Worm (Caenorhabditis elegans) whole organism, mixed stage, embryonic: ENCODE measurements around the gene R07E5.19.

Source experiments
- M03D4.4 ChIP-seq: sonication (generic microtip); optimal IDR thresholded peaks from 2 replicates; lab custom pipeline; 2017; ENCODE audit warnings: mild to moderate bottlenecking, missing genetic modification characterization, missing compliant biosample characterization
- bed-3 ChIP-seq: fragments of 200-800 bp; sonication (Bioruptor generic); optimal IDR thresholded peaks from 3 replicates; lab custom pipeline; 2018; ENCODE audit warnings: mild to moderate bottlenecking, missing genetic modification characterization, moderate library complexity, missing compliant biosample characterization
- ceh-39 ChIP-seq: fragments of 150-350 bp; optimal IDR thresholded peaks from 2 replicates; lab custom pipeline; 2014; ENCODE audit warnings: missing biosample characterization, missing genetic modification characterization
- ceh-43 ChIP-seq: fragments of 200-800 bp; sonication (Bioruptor generic); optimal IDR thresholded peaks from 2 replicates; lab custom pipeline; 2018; ENCODE audit warnings: mild to moderate bottlenecking, missing genetic modification characterization, moderate library complexity, missing compliant biosample characterization
- ceh-83 ChIP-seq: fragments of 200-800 bp; sonication (Bioruptor generic); optimal IDR thresholded peaks from 2 replicates; lab custom pipeline; 2018; ENCODE audit warnings: mild to moderate bottlenecking, missing genetic modification characterization, missing compliant biosample characterization
- ces-1 ChIP-seq: fragments of 150-350 bp; optimal IDR thresholded peaks from 2 replicates; lab custom pipeline; 2014; ENCODE audit warnings: missing biosample characterization, missing genetic modification reagents, missing genetic modification characterization
- drap-1 ChIP-seq: fragments of 200-800 bp; sonication (Bioruptor generic); optimal IDR thresholded peaks from 3 replicates; lab custom pipeline; 2018; ENCODE audit warnings: mild to moderate bottlenecking, missing genetic modification characterization, missing compliant biosample characterization
- elt-1 ChIP-seq: sonication (generic microtip); optimal IDR thresholded peaks from 2 replicates; lab custom pipeline; 2017; ENCODE audit warnings: missing genetic modification characterization, mild to moderate bottlenecking, missing compliant biosample characterization, antibody characterized with exemption, moderate library complexity, borderline replicate concordance; ENCODE audit not compliant: insufficient read depth
- elt-3 ChIP-seq: fragments of 150-350 bp; optimal IDR thresholded peaks from 2 replicates; lab custom pipeline; 2014; ENCODE audit warnings: missing biosample characterization, missing genetic modification characterization
- flh-1 ChIP-seq: fragments of 200-800 bp; sonication (Bioruptor generic); optimal IDR thresholded peaks from 2 replicates; lab custom pipeline; 2018; ENCODE audit warnings: mild to moderate bottlenecking, missing genetic modification characterization, moderate library complexity, missing compliant biosample characterization
- ham-2 ChIP-seq: fragments of 200-800 bp; sonication (Bioruptor generic); optimal IDR thresholded peaks from 2 replicates; lab custom pipeline; 2018; ENCODE audit warnings: mild to moderate bottlenecking, missing genetic modification characterization, missing compliant biosample characterization
- hlh-1 ChIP-seq: fragments of 150-350 bp; optimal IDR thresholded peaks from 2 replicates; lab custom pipeline; 2014; ENCODE audit warnings: missing biosample characterization, missing genetic modification reagents, missing genetic modification characterization
- lin-32 ChIP-seq: fragments of 200-800 bp; sonication (Bioruptor generic); optimal IDR thresholded peaks from 2 replicates; lab custom pipeline; 2018; ENCODE audit warnings: mild to moderate bottlenecking, missing genetic modification characterization, missing compliant biosample characterization
- mab-5 ChIP-seq: fragments of 150-350 bp; optimal IDR thresholded peaks from 2 replicates; lab custom pipeline; 2014; ENCODE audit warnings: missing biosample characterization, missing genetic modification characterization
- mep-1 ChIP-seq: fragments of 150-350 bp; optimal IDR thresholded peaks from 2 replicates; lab custom pipeline; 2017; ENCODE audit warnings: missing biosample characterization, missing genetic modification reagents, missing genetic modification characterization, inconsistent platforms
- mls-2 ChIP-seq: sonication (generic microtip); optimal IDR thresholded peaks from 2 replicates; lab custom pipeline; 2016; ENCODE audit warnings: mild to moderate bottlenecking, missing genetic modification characterization, moderate library complexity, missing compliant biosample characterization
- nhr-237 ChIP-seq: fragments of 150-350 bp; optimal IDR thresholded peaks from 2 replicates; lab custom pipeline; 2014; ENCODE audit warnings: missing biosample characterization, missing genetic modification characterization
- nhr-28 ChIP-seq: fragments of 150-350 bp; optimal IDR thresholded peaks from 2 replicates; lab custom pipeline; 2014; ENCODE audit warnings: missing biosample characterization, missing genetic modification characterization
- nhr-76 ChIP-seq: sonication (generic microtip); optimal IDR thresholded peaks from 2 replicates; lab custom pipeline; 2017; ENCODE audit warnings: missing biosample characterization, missing genetic modification characterization
- pha-4 ChIP-seq: fragments of 150-350 bp; optimal IDR thresholded peaks from 2 replicates; lab custom pipeline; 2018; ENCODE audit warnings: missing biosample characterization, missing genetic modification reagents, missing genetic modification characterization
- snpc-4 ChIP-seq: fragments of 150-350 bp; optimal IDR thresholded peaks from 2 replicates; lab custom pipeline; 2014; ENCODE audit warnings: missing biosample characterization, missing genetic modification characterization
- sptf-1 ChIP-seq: sonication (generic microtip); optimal IDR thresholded peaks from 2 replicates; lab custom pipeline; 2017; ENCODE audit warnings: mild to moderate bottlenecking, missing genetic modification characterization, moderate library complexity, missing compliant biosample characterization
- tbx-8 ChIP-seq: fragments of 200-800 bp; sonication (Bioruptor generic); optimal IDR thresholded peaks from 2 replicates; lab custom pipeline; 2018; ENCODE audit warnings: mild to moderate bottlenecking, missing genetic modification characterization, moderate library complexity, missing compliant biosample characterization
- unc-120 ChIP-seq: sonication (generic microtip); optimal IDR thresholded peaks from 2 replicates; lab custom pipeline; 2017; ENCODE audit warnings: missing genetic modification characterization, missing compliant biosample characterization; ENCODE audit not compliant: poor library complexity, severe bottlenecking
- unc-39 ChIP-seq: fragments of 150-350 bp; optimal IDR thresholded peaks from 2 replicates; lab custom pipeline; 2014; ENCODE audit warnings: missing biosample characterization, missing genetic modification characterization
- zip-8 ChIP-seq: fragments of 150-350 bp; optimal IDR thresholded peaks from 2 replicates; lab custom pipeline; 2014; ENCODE audit warnings: missing biosample characterization, missing genetic modification characterization
- ztf-11 ChIP-seq: fragments of 150-350 bp; optimal IDR thresholded peaks from 2 replicates; lab custom pipeline; 2014; ENCODE audit warnings: missing biosample characterization, missing genetic modification characterization

The R07E5.19 gene

DNA sequence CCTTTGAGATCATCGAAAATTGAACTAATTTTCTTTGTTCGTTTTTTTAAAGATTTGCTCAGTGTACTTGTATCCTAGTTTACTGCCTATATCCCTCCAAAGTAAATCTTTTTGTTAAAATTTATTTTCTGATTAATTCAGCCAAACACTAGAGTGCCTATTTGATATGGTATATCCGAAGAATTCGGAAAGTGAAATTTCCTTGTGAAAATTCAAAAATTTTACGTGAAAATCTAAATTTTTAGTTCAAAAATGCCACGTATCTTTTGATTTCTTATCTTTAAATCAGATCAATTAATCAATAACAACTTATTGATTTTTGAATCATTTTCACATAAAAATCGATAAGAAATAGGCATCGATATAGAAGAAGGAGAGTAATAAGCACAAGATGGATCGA, 19.4 kb downstream of the R07E5.19 start, which contains the start of gene R07E5.6:
Gene R07E5.6 (plus strand): TSS at position 301 of the 400 bp plus-strand sequence.
- TF ChIP-seq nhr-28 (no peak), nhr-76 (tag; lab: Kevin White, UChicago) (no peak), lin-32 (GFP tag; lab: Kevin White, UChicago) (no peak), ceh-39 (no peak), ceh-83 (GFP tag; lab: Kevin White, UChicago) (no peak), bed-3 (GFP tag; lab: Kevin White, UChicago) (no peak), ces-1 (GFP tag; lab: Kevin White, UChicago) (no peak), hlh-1 (tag; lab: Kevin White, UChicago) (no peak), sptf-1 (tag; lab: Kevin White, UChicago) (no peak), mls-2 (tag; lab: Kevin White, UChicago) (no peak), mep-1 (tag; lab: Kevin White, UChicago) (no peak), ham-2 (GFP tag; lab: Kevin White, UChicago) (no peak), snpc-4 (tag; lab: Kevin White, UChicago) (no peak)
- TF ChIP-seq, all 35 proteins: peak for 0

- TF ChIP-seq ceh-39 (no peak), bed-3 (GFP tag; lab: Kevin White, UChicago) (no peak)
These were observed 20.7 kb downstream of the R07E5.19 start, which contains the start of gene R07E5.5 for ce11 chrIII:4397115-4397514. TSS of gene R07E5.5 (plus strand) at chrIII:4397415.

DNA sequence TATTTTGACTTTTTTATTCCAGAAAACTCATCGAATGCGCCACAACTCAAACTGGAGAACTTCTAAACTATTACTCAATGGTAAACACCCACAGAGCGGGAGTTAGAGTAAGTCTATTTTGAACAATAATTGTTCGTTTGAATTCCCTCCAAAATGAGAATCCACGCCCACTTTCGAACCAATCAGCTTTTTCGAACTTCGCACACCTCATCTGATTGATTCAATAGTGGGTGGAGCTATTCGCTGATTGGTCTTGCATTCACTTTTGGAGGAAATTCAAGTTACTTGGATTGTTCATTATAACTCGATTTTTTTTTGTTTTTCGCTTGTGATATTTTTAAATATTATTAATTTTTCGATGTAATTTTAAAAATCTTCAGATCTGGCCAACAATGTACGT, 22.0 kb downstream of the R07E5.19 start:
- no peak for TF ChIP-seq sptf-1 (tag; lab: Kevin White, UChicago)
- TF ChIP-seq pha-4 (tag; lab: Kevin White, UChicago), result no peak
- no peak for TF ChIP-seq nhr-76 (tag; lab: Kevin White, UChicago)
- no peak for TF ChIP-seq bed-3 (GFP tag; lab: Kevin White, UChicago)
- no peak for TF ChIP-seq unc-120 (tag; lab: Kevin White, UChicago)
- TF ChIP-seq ztf-11 (tag; lab: Kevin White, UChicago), result no peak
- TF ChIP-seq drap-1, result no peak
- TF ChIP-seq, all 35 proteins: peak for 0

DNA sequence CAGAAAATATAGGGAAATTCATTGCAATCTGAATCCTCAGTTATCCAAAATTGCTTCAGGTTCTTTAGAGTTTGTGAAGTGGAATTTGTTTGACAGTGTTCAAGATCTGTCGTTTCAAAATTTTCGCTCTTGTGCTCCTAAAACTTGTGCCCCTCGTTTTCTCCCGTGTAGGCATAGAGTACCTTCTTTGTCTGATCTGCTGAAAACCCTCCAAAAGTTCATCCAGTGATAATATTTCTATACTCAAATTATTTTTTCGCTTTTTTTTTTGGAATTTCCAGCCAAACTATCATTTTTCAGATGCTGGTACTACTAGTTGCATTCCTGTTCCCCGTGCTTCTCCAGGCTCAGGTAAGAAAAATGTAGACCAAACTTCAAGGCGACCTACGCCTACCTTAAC, 23.4 kb downstream of the R07E5.19 start, which contains the start of gene R07E5.4:
Gene R07E5.4 (plus strand): TSS at position 301 of the 400 bp plus-strand sequence.
- no peak for TF ChIP-seq hlh-1 (tag; lab: Kevin White, UChicago)
- TF ChIP-seq flh-1 (GFP tag; lab: Kevin White, UChicago), result no peak
- TF ChIP-seq snpc-4 (tag; lab: Kevin White, UChicago), result no peak
- no peak for TF ChIP-seq M03D4.4 (tag; lab: Kevin White, UChicago)
- TF ChIP-seq ces-1 (GFP tag; lab: Kevin White, UChicago), result no peak
- no peak for TF ChIP-seq unc-39 (tag; lab: Kevin White, UChicago)
- TF ChIP-seq nhr-28, result no peak
- TF ChIP-seq ceh-39, result no peak
- no peak for TF ChIP-seq sptf-1 (tag; lab: Kevin White, UChicago)
- TF ChIP-seq pha-4 (tag; lab: Kevin White, UChicago), result no peak
- TF ChIP-seq nhr-237 (tag; lab: Kevin White, UChicago), result no peak
- no peak for TF ChIP-seq elt-3 (tag; lab: Kevin White, UChicago)
- no peak for TF ChIP-seq ceh-43 (GFP tag; lab: Kevin White, UChicago)

- no peak for TF ChIP-seq sptf-1 (tag; lab: Kevin White, UChicago)
- peak; percentile 63 for TF ChIP-seq elt-1
- TF ChIP-seq zip-8, result no peak
These were observed 25.9 kb downstream of the R07E5.19 start for ce11 chrIII:4391938-4392337.

DNA sequence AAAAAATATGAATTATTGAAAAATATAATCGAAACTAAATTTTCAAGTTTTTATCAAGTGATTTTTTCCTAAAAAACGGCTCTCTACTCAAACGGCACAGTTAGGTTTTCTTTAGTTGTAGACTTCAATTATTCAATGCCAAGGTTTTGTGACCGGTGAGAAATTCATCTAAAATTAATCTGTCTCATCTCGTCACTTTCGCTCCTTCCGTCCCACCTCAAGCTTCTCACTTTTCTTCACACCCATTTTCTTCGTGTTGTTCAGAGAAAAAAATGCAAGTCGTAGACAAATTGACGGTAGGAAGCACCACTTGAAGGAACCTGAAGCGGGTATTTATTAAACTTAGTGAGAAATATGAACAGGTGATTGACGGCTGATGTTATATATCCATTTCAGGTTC, 26.5 kb downstream of the R07E5.19 start:
- TF ChIP-seq flh-1 (GFP tag; lab: Kevin White, UChicago) (no peak), nhr-237 (tag; lab: Kevin White, UChicago) (no peak), unc-39 (tag; lab: Kevin White, UChicago) (no peak), elt-3 (tag; lab: Kevin White, UChicago) (no peak), unc-120 (tag; lab: Kevin White, UChicago) (no peak), mab-5 (no peak), M03D4.4 (tag; lab: Kevin White, UChicago) (no peak)

DNA sequence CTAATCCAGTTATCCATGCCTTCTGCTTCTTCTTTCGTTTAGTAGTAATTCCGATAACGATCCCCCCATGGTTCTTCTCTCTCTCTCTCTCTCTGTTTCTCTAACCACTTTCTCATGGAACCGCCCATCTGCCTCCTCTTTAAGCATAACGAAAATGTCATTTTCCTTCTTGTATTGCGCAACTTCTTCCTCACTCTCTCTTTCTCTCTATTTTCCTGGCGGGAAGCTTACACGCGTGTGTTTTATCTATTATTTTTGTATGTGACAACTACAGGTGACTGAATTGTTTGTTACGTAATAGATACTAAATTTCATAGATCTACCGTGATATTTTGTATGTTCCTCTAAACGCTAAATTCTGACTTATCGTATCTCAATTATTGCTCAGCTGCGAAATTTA, 27.4 kb downstream of the R07E5.19 start:
- TF ChIP-seq zip-8, result peak; percentile 95
- no peak for TF ChIP-seq unc-39 (tag; lab: Kevin White, UChicago)
- no peak for TF ChIP-seq lin-32 (GFP tag; lab: Kevin White, UChicago)
- no peak for TF ChIP-seq tbx-8 (GFP tag; lab: Kevin White, UChicago)
- TF ChIP-seq pha-4 (tag; lab: Kevin White, UChicago), result no peak
